Worm (Caenorhabditis elegans) whole organism, L3 larva: ENCODE results near the gene ifbp-1.
A peak's percentile ranks its signal among the peaks of the same experiment; 100 is the strongest.

Experiments
- ZK546.5 ChIP-seq: sonication (generic microtip); optimal IDR thresholded peaks from 2 replicates; lab custom pipeline; 2017; ENCODE audit warnings: missing biosample characterization, missing genetic modification characterization
- ama-1 ChIP-seq: fragments of 150-350 bp; optimal IDR thresholded peaks from 2 replicates; lab custom pipeline; 2018
- ceh-16 ChIP-seq: sonication (generic microtip); optimal IDR thresholded peaks from 2 replicates; lab custom pipeline; 2017; ENCODE audit warnings: missing biosample characterization, missing genetic modification characterization
- ceh-28 ChIP-seq: fragments of 150-350 bp; optimal IDR thresholded peaks from 2 replicates; lab custom pipeline; 2014; ENCODE audit warnings: missing biosample characterization, missing genetic modification reagents, missing genetic modification characterization
- ceh-82 ChIP-seq: fragments of 150-350 bp; optimal IDR thresholded peaks from 2 replicates; lab custom pipeline; 2014; ENCODE audit warnings: missing biosample characterization, missing genetic modification characterization
- ceh-9 ChIP-seq: sonication (generic microtip); optimal IDR thresholded peaks from 2 replicates; lab custom pipeline; 2018; ENCODE audit warnings: missing biosample characterization, missing genetic modification characterization
- daf-12 ChIP-seq: fragments of 150-350 bp; optimal IDR thresholded peaks from 2 replicates; lab custom pipeline; 2014; ENCODE audit warnings: missing biosample characterization, missing genetic modification reagents, missing genetic modification characterization
- egl-27 ChIP-seq: sonication (generic microtip); optimal IDR thresholded peaks from 4 replicates; lab custom pipeline; 2017; ENCODE audit warnings: missing biosample characterization, missing genetic modification reagents, missing genetic modification characterization
- egl-5 ChIP-seq: fragments of 150-350 bp; optimal IDR thresholded peaks from 2 replicates; lab custom pipeline; 2017; ENCODE audit warnings: missing biosample characterization, missing genetic modification reagents, missing genetic modification characterization, inconsistent platforms
- elt-1 ChIP-seq: fragments of 150-350 bp; optimal IDR thresholded peaks from 2 replicates; lab custom pipeline; 2014; ENCODE audit warnings: missing biosample characterization, missing genetic modification characterization
- elt-2 ChIP-seq: sonication (generic microtip); optimal IDR thresholded peaks from 2 replicates; lab custom pipeline; 2016; ENCODE audit warnings: missing genetic modification reagents, mild to moderate bottlenecking, missing genetic modification characterization, missing compliant biosample characterization
- elt-3 ChIP-seq, 3 experiments: fragments of 150-350 bp in 1 of 3; sonication (generic microtip) in 2 of 3; optimal IDR thresholded peaks; 2 replicates in 2 of 3; 4 replicates in 1 of 3; lab custom pipeline; 2014 to 2017; ENCODE audit warnings: missing biosample characterization in 3 of 3, missing genetic modification characterization in 3 of 3
- eor-1 ChIP-seq, 2 experiments: fragments of 150-350 bp; optimal IDR thresholded peaks; 2 replicates each; lab custom pipeline; 2014 to 2018; ENCODE audit warnings: missing biosample characterization in 2 of 2, missing genetic modification characterization in 2 of 2
- fkh-10 ChIP-seq: sonication (generic microtip); optimal IDR thresholded peaks from 2 replicates; lab custom pipeline; 2017; ENCODE audit warnings: missing biosample characterization, missing genetic modification reagents, missing genetic modification characterization
- fkh-2 ChIP-seq: fragments of 150-350 bp; optimal IDR thresholded peaks from 2 replicates; lab custom pipeline; 2014; ENCODE audit warnings: missing biosample characterization, missing genetic modification reagents, missing genetic modification characterization
- hmg-11 ChIP-seq: sonication (generic microtip); optimal IDR thresholded peaks from 2 replicates; lab custom pipeline; 2016; ENCODE audit warnings: missing genetic modification characterization, missing compliant biosample characterization
- jun-1 ChIP-seq: fragments of 150-350 bp; optimal IDR thresholded peaks from 2 replicates; lab custom pipeline; 2014; ENCODE audit warnings: missing biosample characterization, missing genetic modification reagents, missing genetic modification characterization
- lin-15B ChIP-seq: fragments of 150-350 bp; optimal IDR thresholded peaks from 2 replicates; lab custom pipeline; 2014; ENCODE audit warnings: missing biosample characterization, missing genetic modification characterization
- lin-39 ChIP-seq: fragments of 150-350 bp; optimal IDR thresholded peaks from 2 replicates; lab custom pipeline; 2018; ENCODE audit warnings: missing biosample characterization, missing genetic modification reagents, missing genetic modification characterization
- lsy-12 ChIP-seq: sonication (generic microtip); optimal IDR thresholded peaks from 2 replicates; lab custom pipeline; 2016; ENCODE audit warnings: mild to moderate bottlenecking, missing genetic modification characterization, missing compliant biosample characterization
- mdl-1 ChIP-seq: fragments of 150-350 bp; optimal IDR thresholded peaks from 2 replicates; lab custom pipeline; 2014; ENCODE audit warnings: missing biosample characterization, missing genetic modification characterization
- mml-1 ChIP-seq: fragments of 150-350 bp; sonication (generic microtip); optimal IDR thresholded peaks from 3 replicates; lab custom pipeline; 2014; ENCODE audit warnings: missing biosample characterization, missing genetic modification characterization
- nfya-1 ChIP-seq: sonication (generic microtip); optimal IDR thresholded peaks from 2 replicates; lab custom pipeline; 2017; ENCODE audit warnings: missing genetic modification characterization, mild to moderate bottlenecking, missing compliant biosample characterization, antibody characterized with exemption, moderate library complexity; ENCODE audit not compliant: insufficient read depth
- nhr-11 ChIP-seq: fragments of 150-350 bp; optimal IDR thresholded peaks from 2 replicates; lab custom pipeline; 2014; ENCODE audit warnings: missing biosample characterization, missing genetic modification characterization
- nhr-12 ChIP-seq: fragments of 150-350 bp; optimal IDR thresholded peaks from 2 replicates; lab custom pipeline; 2014; ENCODE audit warnings: missing biosample characterization, missing genetic modification characterization
- nhr-23 ChIP-seq: fragments of 150-350 bp; optimal IDR thresholded peaks from 2 replicates; lab custom pipeline; 2014; ENCODE audit warnings: missing biosample characterization, missing genetic modification reagents, missing genetic modification characterization
- nhr-25 ChIP-seq: sonication (generic microtip); optimal IDR thresholded peaks from 2 replicates; lab custom pipeline; 2017; ENCODE audit warnings: missing biosample characterization, missing genetic modification characterization
- nhr-28 ChIP-seq: fragments of 150-350 bp; optimal IDR thresholded peaks from 2 replicates; lab custom pipeline; 2014; ENCODE audit warnings: missing biosample characterization, missing genetic modification characterization
- nhr-43 ChIP-seq: sonication (generic microtip); optimal IDR thresholded peaks from 2 replicates; lab custom pipeline; 2016; ENCODE audit warnings: mild to moderate bottlenecking, missing genetic modification characterization, missing compliant biosample characterization; ENCODE audit not compliant: poor library complexity, severe bottlenecking
- nhr-67 ChIP-seq: fragments of 150-350 bp; optimal IDR thresholded peaks from 2 replicates; lab custom pipeline; 2014; ENCODE audit warnings: missing biosample characterization, missing genetic modification characterization
- nhr-76 ChIP-seq: fragments of 150-350 bp; sonication (generic microtip); optimal IDR thresholded peaks from 5 replicates; lab custom pipeline; 2014; ENCODE audit warnings: missing biosample characterization, missing genetic modification characterization
- nhr-77 ChIP-seq: fragments of 150-350 bp; optimal IDR thresholded peaks from 2 replicates; lab custom pipeline; 2014; ENCODE audit warnings: missing biosample characterization, missing genetic modification characterization
- pha-4 ChIP-seq: fragments of 150-350 bp; optimal IDR thresholded peaks from 2 replicates; lab custom pipeline; 2014; ENCODE audit warnings: missing biosample characterization, missing genetic modification reagents, missing genetic modification characterization
- pqm-1 ChIP-seq: fragments of 150-350 bp; optimal IDR thresholded peaks from 2 replicates; lab custom pipeline; 2017; ENCODE audit warnings: missing biosample characterization, missing genetic modification characterization, inconsistent platforms
- sea-2 ChIP-seq: fragments of 150-350 bp; sonication (generic microtip); optimal IDR thresholded peaks from 4 replicates; lab custom pipeline; 2014; ENCODE audit warnings: missing biosample characterization, missing genetic modification reagents, missing genetic modification characterization
- skn-1 ChIP-seq: fragments of 150-350 bp; optimal IDR thresholded peaks from 2 replicates; lab custom pipeline; 2014; ENCODE audit warnings: missing biosample characterization, missing genetic modification characterization
- snpc-4 ChIP-seq: fragments of 150-350 bp; optimal IDR thresholded peaks from 2 replicates; lab custom pipeline; 2014; ENCODE audit warnings: missing biosample characterization, missing genetic modification characterization
- tbx-2 ChIP-seq: sonication (generic microtip); optimal IDR thresholded peaks from 2 replicates; lab custom pipeline; 2016; ENCODE audit warnings: mild to moderate bottlenecking, missing genetic modification characterization, missing compliant biosample characterization
- unc-39 ChIP-seq: sonication (generic microtip); optimal IDR thresholded peaks from 4 replicates; lab custom pipeline; 2017; ENCODE audit warnings: missing biosample characterization, missing genetic modification characterization
- unc-62 ChIP-seq: fragments of 150-350 bp; sonication (generic microtip); optimal IDR thresholded peaks from 4 replicates; lab custom pipeline; 2014; ENCODE audit warnings: missing biosample characterization, missing genetic modification reagents, missing genetic modification characterization
- zag-1 ChIP-seq: fragments of 150-350 bp; optimal IDR thresholded peaks from 2 replicates; lab custom pipeline; 2014; ENCODE audit warnings: missing biosample characterization, missing genetic modification characterization
- ztf-11 ChIP-seq: fragments of 150-350 bp; optimal IDR thresholded peaks from 2 replicates; lab custom pipeline; 2014; ENCODE audit warnings: missing biosample characterization, missing genetic modification characterization

ifbp-1 gene

ce11 chrV:13387472-13387871 lies 7.4 kb upstream of the ifbp-1 start:
- no peak for TF ChIP-seq nhr-77 (tag; lab: Kevin White, UChicago)
- TF ChIP-seq nhr-43 (tag; lab: Kevin White, UChicago): no peak
- TF ChIP-seq jun-1 (tag; lab: Kevin White, UChicago): no peak
- no peak for TF ChIP-seq elt-3 (tag; optimal IDR thresholded peaks at IDR 0.05; lab: Kevin White, UChicago)
- TF ChIP-seq elt-2: no peak
- no peak for TF ChIP-seq ceh-82
- TF ChIP-seq skn-1 (tag; lab: Kevin White, UChicago): no peak

ce11 chrV:13385798-13386197 lies 5.7 kb upstream of the ifbp-1 start, which contains the start of gene gcy-34:
Gene gcy-34, minus strand, starts transcription at chrV:13385898.
- TF ChIP-seq snpc-4 (tag; lab: Kevin White, UChicago) (no peak), jun-1 (tag; lab: Kevin White, UChicago) (no peak), egl-27 (tag; lab: Kevin White, UChicago) (no peak), ceh-16 (tag; lab: Kevin White, UChicago) (no peak), nhr-12 (no peak), lsy-12 (tag; lab: Kevin White, UChicago) (no peak), ama-1 (no peak), fkh-2 (tag; lab: Kevin White, UChicago) (no peak), ztf-11 (tag; lab: Kevin White, UChicago) (no peak), lin-15B (tag; lab: Kevin White, UChicago) (no peak), hmg-11 (tag; lab: Kevin White, UChicago) (no peak), ceh-82 (no peak), ceh-9 (tag; lab: Kevin White, UChicago) (no peak), elt-1 (tag; lab: Kevin White, UChicago) (no peak), pqm-1 (tag; lab: Kevin White, UChicago) (no peak)

- TF ChIP-seq elt-2 (peak; percentile 85), egl-5 (tag; lab: Kevin White, UChicago) (no peak), pqm-1 (tag; lab: Kevin White, UChicago) (peak; percentile 44), egl-27 (tag; lab: Kevin White, UChicago) (no peak)
Measured at ce11 chrV:13380980-13381379, 918 bp upstream of the ifbp-1 start, which contains the start of gene cpz-2. Gene cpz-2, plus strand, starts transcription at chrV:13381189.

- TF ChIP-seq jun-1 (tag; lab: Kevin White, UChicago) (peak; percentile 39), elt-2 (peak; percentile 99), pha-4 (tag; lab: Kevin White, UChicago) (peak; percentile 57), unc-62 (GFP tag; lab: Kevin White, UChicago) (no peak), nhr-12 (no peak), pqm-1 (tag; lab: Kevin White, UChicago) (peak; percentile 96), lin-15B (tag; lab: Kevin White, UChicago) (no peak), egl-5 (tag; lab: Kevin White, UChicago) (no peak), daf-12 (tag; lab: Kevin White, UChicago) (no peak), snpc-4 (tag; lab: Kevin White, UChicago) (no peak), nhr-76 (tag; lab: Kevin White, UChicago) (no peak), ceh-82 (no peak), nhr-25 (tag; lab: Kevin White, UChicago) (peak; percentile 4)
Measured at ce11 chrV:13377130-13377529, 2.9 kb downstream of the ifbp-1 start.

ce11 chrV:13375861-13376260 lies 4.2 kb downstream of the ifbp-1 start:
- no peak for TF ChIP-seq egl-27 (tag; lab: Kevin White, UChicago)
- TF ChIP-seq fkh-10: no peak
- TF ChIP-seq fkh-2 (tag; lab: Kevin White, UChicago): no peak
- peak; percentile 27 for TF ChIP-seq elt-1 (tag; lab: Kevin White, UChicago)
- TF ChIP-seq elt-2: no peak
- TF ChIP-seq mdl-1: no peak
- no peak for TF ChIP-seq eor-1 (tag; optimal IDR thresholded peaks at IDR 0.05; lab: Kevin White, UChicago)
- no peak for TF ChIP-seq pqm-1 (tag; lab: Kevin White, UChicago)
- TF ChIP-seq unc-62 (GFP tag; lab: Kevin White, UChicago): no peak
- TF ChIP-seq snpc-4 (tag; lab: Kevin White, UChicago): no peak
- peak; percentile 4 for TF ChIP-seq nfya-1 (tag; lab: Kevin White, UChicago)
- TF ChIP-seq lsy-12 (tag; lab: Kevin White, UChicago): no peak
- no peak for TF ChIP-seq lin-39 (tag; lab: Kevin White, UChicago)
- peak; percentile 33 for TF ChIP-seq nhr-43 (tag; lab: Kevin White, UChicago)
- TF ChIP-seq nhr-23: peak; percentile 34
- TF ChIP-seq ZK546.5 (tag; lab: Kevin White, UChicago): no peak
- no peak for TF ChIP-seq nhr-76 (tag; lab: Kevin White, UChicago)
- no peak for TF ChIP-seq unc-39 (tag; lab: Kevin White, UChicago)
- TF ChIP-seq nhr-11 (tag; lab: Kevin White, UChicago): no peak
- no peak for TF ChIP-seq elt-3 (tag; optimal IDR thresholded peaks at IDR 0.05; lab: Kevin White, UChicago)
- no peak for TF ChIP-seq ceh-16 (tag; lab: Kevin White, UChicago)
- TF ChIP-seq sea-2 (GFP tag; lab: Kevin White, UChicago): no peak
- peak; percentile 18 for TF ChIP-seq ceh-28 (tag; lab: Kevin White, UChicago)
- TF ChIP-seq nhr-77 (tag; lab: Kevin White, UChicago): no peak
- no peak for TF ChIP-seq zag-1 (tag; lab: Kevin White, UChicago)
- TF ChIP-seq mml-1 (tag; lab: Kevin White, UChicago): no peak
- no peak for TF ChIP-seq nhr-28 (tag; lab: Kevin White, UChicago)
- no peak for TF ChIP-seq jun-1 (tag; lab: Kevin White, UChicago)
- no peak for TF ChIP-seq nhr-67 (tag; lab: Kevin White, UChicago)
- TF ChIP-seq ceh-9 (tag; lab: Kevin White, UChicago): no peak
- no peak for TF ChIP-seq nhr-12
- no peak for TF ChIP-seq tbx-2 (tag; lab: Kevin White, UChicago)
